Fruit fly (Drosophila melanogaster) S2 (cell line): ENCODE measurements around the gene GCC185.

Experiments
- CG8478 ChIP-seq: fragments of >200 bp; optimal IDR thresholded peaks from 2 replicates; lab custom pipeline; 2018
- CTCF ChIP-seq, 2 experiments: fragments of >200 bp; optimal IDR thresholded peaks; 2 replicates each; lab custom pipeline; 2018

Gene GCC185

dm6 chr3R:12010202-12010824, at the start of gene GCC185, which contains the start of gene KLHL18:
TSS of gene GCC185 (plus strand) at chr3R:12010772.
TSS of gene KLHL18 (minus strand) at chr3R:12010434.
- TF ChIP-seq CTCF (optimal IDR thresholded peaks at IDR 0.05; lab: Kevin White, UChicago) (no peak), CG8478 (lab: Kevin White, UChicago) (no peak)

dm6 chr3R:11962739-11963214, 47.8 kb upstream of the GCC185 start, which contains the start of the genes CG3281 and aurA:
TSS of gene CG3281 (minus strand) at chr3R:11962805.
TSS of gene aurA (plus strand) at chr3R:11963124.
- TF ChIP-seq CG8478 (lab: Kevin White, UChicago) (no peak), CTCF (optimal IDR thresholded peaks at IDR 0.05; lab: Kevin White, UChicago) (no peak)

- no peak for TF ChIP-seq CTCF (optimal IDR thresholded peaks at IDR 0.05; lab: Kevin White, UChicago)
- TF ChIP-seq CG8478 (lab: Kevin White, UChicago) = no peak
These were observed 46.6 kb upstream of the GCC185 start for dm6 chr3R:11964000-11964399.

dm6 chr3R:11967262-11968029, 43.1 kb upstream of the GCC185 start, which contains the start of the genes CG12213 and GC1:
TSS of gene CG12213 (minus strand) at chr3R:11967691.
TSS of gene GC1 (plus strand) at chr3R:11967708.
- TF ChIP-seq CTCF (optimal IDR thresholded peaks at IDR 0.05; lab: Kevin White, UChicago) (peak in 1 of 2 experiments; percentile 16), CG8478 (lab: Kevin White, UChicago) (no peak)

dm6 chr3R:11968030-11968753, 42.4 kb upstream of the GCC185 start:
- TF ChIP-seq CTCF (optimal IDR thresholded peaks at IDR 0.05; lab: Kevin White, UChicago) (no peak), CG8478 (lab: Kevin White, UChicago) (no peak)

- TF ChIP-seq CG8478 (lab: Kevin White, UChicago) (no peak), CTCF (optimal IDR thresholded peaks at IDR 0.05; lab: Kevin White, UChicago) (no peak)
These were observed 41.4 kb upstream of the GCC185 start for dm6 chr3R:11969217-11969616.

- TF ChIP-seq CTCF (optimal IDR thresholded peaks at IDR 0.05; lab: Kevin White, UChicago) = no peak
- TF ChIP-seq CG8478 (lab: Kevin White, UChicago) = no peak
These were observed 39.2 kb upstream of the GCC185 start, which contains the start of gene GC2 for dm6 chr3R:11971394-11971793. TSS of gene GC2 (plus strand) at chr3R:11971694.

- TF ChIP-seq CG8478 (lab: Kevin White, UChicago) (no peak), CTCF (optimal IDR thresholded peaks at IDR 0.05; lab: Kevin White, UChicago) (no peak)
These were observed 36.7 kb upstream of the GCC185 start for dm6 chr3R:11973826-11974225.

- TF ChIP-seq CTCF (optimal IDR thresholded peaks at IDR 0.05; lab: Kevin White, UChicago) (no peak), CG8478 (lab: Kevin White, UChicago) (no peak)
These were observed 35.9 kb upstream of the GCC185 start, which contains the start of gene Tango9 for dm6 chr3R:11974631-11975030. TSS of gene Tango9 (minus strand) at chr3R:11974910.

dm6 chr3R:11976556-11977335, 33.8 kb upstream of the GCC185 start, which contains the start of gene CG10005:
TSS of gene CG10005 (minus strand) at chr3R:11977197.
- no peak for TF ChIP-seq CG8478 (lab: Kevin White, UChicago)

- TF ChIP-seq CTCF (optimal IDR thresholded peaks at IDR 0.05; lab: Kevin White, UChicago) (no peak), CG8478 (lab: Kevin White, UChicago) (no peak)
These were observed 33.3 kb upstream of the GCC185 start for dm6 chr3R:11977336-11977678.

dm6 chr3R:11978278-11978677, 32.3 kb upstream of the GCC185 start:
- TF ChIP-seq CTCF (optimal IDR thresholded peaks at IDR 0.05; lab: Kevin White, UChicago) = no peak

dm6 chr3R:11979879-11980571, 30.5 kb upstream of the GCC185 start, which contains the start of gene CG18547:
TSS of gene CG18547 (minus strand) at chr3R:11980390.
- TF ChIP-seq CG8478 (lab: Kevin White, UChicago) (no peak), CTCF (optimal IDR thresholded peaks at IDR 0.05; lab: Kevin White, UChicago) (no peak)
